Worm (Caenorhabditis elegans): ENCODE measurements around the gene F10B5.2.
A peak's percentile ranks its signal among the peaks of the same experiment; 100 is the strongest.

F10B5.2 gene

ce11 chrII:8126132-8126531 lies 18.4 kb upstream of the F10B5.2 start:
- TF ChIP-seq rpc-1 (optimal IDR thresholded peaks at IDR 0.05) (no peak), rpc-1 (tag; optimal IDR thresholded peaks at IDR 0.05) (no peak), cebp-1 (GFP tag; IDR thresholded peaks at IDR 0.05) (no peak), cebp-1 (tag; optimal IDR thresholded peaks at IDR 0.05) (peak; percentile 57), snpc-3.4 (tag; optimal IDR thresholded peaks at IDR 0.05) (no peak), zim-3 (tag; optimal IDR thresholded peaks at IDR 0.05) (no peak), nhr-80 (tag; optimal IDR thresholded peaks at IDR 0.05) (peak; percentile 4), snpc-4 (GFP tag; optimal IDR thresholded peaks at IDR 0.05) (no peak), snpc-4 (tag; optimal IDR thresholded peaks at IDR 0.05) (no peak), rcor-1 (GFP tag; IDR thresholded peaks at IDR 0.05) (no peak), attf-6 (GFP tag; IDR thresholded peaks at IDR 0.05) (no peak), attf-5 (GFP tag; optimal IDR thresholded peaks at IDR 0.05) (no peak), B0336.3 (GFP tag; IDR thresholded peaks at IDR 0.05) (no peak), F55B11.4 (tag; optimal IDR thresholded peaks at IDR 0.05; ENCODE audit: borderline replicate concordance, insufficient read depth) (no peak), pbrm-1 (GFP tag; IDR thresholded peaks at IDR 0.05) (no peak), nfya-1 (tag; optimal IDR thresholded peaks at IDR 0.05; ENCODE audit: borderline replicate concordance, insufficient read depth) (no peak), ceh-79 (tag; optimal IDR thresholded peaks at IDR 0.05) (no peak), lir-1 (GFP tag; conservative IDR thresholded peaks at IDR 0.05) (no peak), ekl-4 (GFP tag; IDR thresholded peaks at IDR 0.05) (no peak), repo-1 (tag; optimal IDR thresholded peaks at IDR 0.05) (no peak), B0019.2 (GFP tag; conservative IDR thresholded peaks at IDR 0.05) (no peak), ceh-91 (GFP tag; IDR thresholded peaks at IDR 0.05) (no peak), mcd-1 (GFP tag; IDR thresholded peaks at IDR 0.05) (peak; percentile 23; the same call in 1 of the 2 replicates), K11D2.4 (GFP tag; IDR thresholded peaks at IDR 0.05) (no peak), nhr-179 (tag; optimal IDR thresholded peaks at IDR 0.05) (no peak), zfh-2 (GFP tag; conservative IDR thresholded peaks at IDR 0.05) (peak; percentile 83), mel-28 (tag; optimal IDR thresholded peaks at IDR 0.05; ENCODE audit: borderline replicate concordance) (no peak), hmg-1.2 (GFP tag; IDR thresholded peaks at IDR 0.05) (peak; percentile 61; the same call in 1 of the 2 replicates), dpff-1 (tag; optimal IDR thresholded peaks at IDR 0.05) (no peak), lin-26 (GFP tag; IDR thresholded peaks at IDR 0.05) (no peak), tbp1 (GFP tag; optimal IDR thresholded peaks at IDR 0.05) (peak; percentile 24), lin-35 (GFP tag; optimal IDR thresholded peaks at IDR 0.05) (no peak), F37B4.10 (GFP tag; IDR thresholded peaks at IDR 0.05) (no peak), lin-40 (tag; optimal IDR thresholded peaks at IDR 0.05) (no peak), die-1 (tag; optimal IDR thresholded peaks at IDR 0.05) (no peak), ets-4 (GFP tag; optimal IDR thresholded peaks at IDR 0.05) (no peak), pha-4 (tag; optimal IDR thresholded peaks at IDR 0.05) (no peak), F57A8.1 (GFP tag; optimal IDR thresholded peaks at IDR 0.05) (no peak), T26A5.8 (tag; optimal IDR thresholded peaks at IDR 0.05) (no peak), F39B2.1 (GFP tag; IDR thresholded peaks at IDR 0.05) (no peak), K12H6.12 (tag; optimal IDR thresholded peaks at IDR 0.05) (peak; percentile 27), aptf-2 (GFP tag; conservative IDR thresholded peaks at IDR 0.05) (no peak), egrh-3 (GFP tag; IDR thresholded peaks at IDR 0.05) (no peak), ceh-27 (GFP tag; optimal IDR thresholded peaks at IDR 0.05) (peak; percentile 21), ccch-3 (GFP tag; optimal IDR thresholded peaks at IDR 0.05) (no peak), cebp-2 (GFP tag; IDR thresholded peaks at IDR 0.05) (no peak), madf-8 (GFP tag; conservative IDR thresholded peaks at IDR 0.05) (no peak), D2030.7 (GFP tag; IDR thresholded peaks at IDR 0.05) (no peak), chd-7 (tag; optimal IDR thresholded peaks at IDR 0.05) (no peak), egl-44 (GFP tag; IDR thresholded peaks at IDR 0.05) (no peak), egl-18 (GFP tag; IDR thresholded peaks at IDR 0.05) (no peak)
